Worm (Caenorhabditis elegans): ENCODE data around the gene cpr-6.

DNA sequence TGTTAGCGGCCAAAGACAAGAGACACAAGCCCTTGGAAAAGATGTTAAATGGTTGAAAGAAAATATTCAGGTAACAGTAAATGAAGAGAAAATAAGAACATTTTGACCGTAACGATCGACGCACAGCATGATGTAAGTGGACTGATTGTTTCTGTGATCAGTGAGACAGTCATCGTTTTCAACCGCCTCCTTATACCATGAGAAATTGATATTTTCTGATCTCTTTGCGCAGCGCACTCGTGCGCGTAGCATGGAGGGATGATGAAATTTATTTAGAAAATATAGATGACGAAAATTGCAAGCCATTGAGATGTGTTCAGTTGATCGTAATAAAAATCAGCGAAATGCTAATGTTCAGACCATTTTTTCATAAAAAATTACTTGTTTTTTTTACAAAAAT, 42.6 kb downstream of the cpr-6 start:
- no peak for TF ChIP-seq sea-2 (GFP tag; optimal IDR thresholded peaks at IDR 0.05)
- no peak for TF ChIP-seq pqm-1 (tag; optimal IDR thresholded peaks at IDR 0.05)
- no peak for TF ChIP-seq unc-62 (GFP tag; optimal IDR thresholded peaks at IDR 0.05)
- no peak for TF ChIP-seq lin-39 (tag; optimal IDR thresholded peaks at IDR 0.05)
- no peak for TF ChIP-seq nhr-28 (tag; optimal IDR thresholded peaks at IDR 0.05)
- no peak for TF ChIP-seq mdl-1 (tag; optimal IDR thresholded peaks at IDR 0.05)
- no peak for TF ChIP-seq skn-1 (tag; optimal IDR thresholded peaks at IDR 0.05)
- TF ChIP-seq nhr-11 (tag; optimal IDR thresholded peaks at IDR 0.05), result no peak
- TF ChIP-seq fkh-10 (GFP tag; optimal IDR thresholded peaks at IDR 0.05), result no peak
- no peak for TF ChIP-seq nfya-1 (tag; optimal IDR thresholded peaks at IDR 0.05; ENCODE audit: insufficient read depth)
- no peak for TF ChIP-seq ztf-4 (tag; optimal IDR thresholded peaks at IDR 0.05)
- no peak for TF ChIP-seq egl-27 (tag; optimal IDR thresholded peaks at IDR 0.05)

Measured in whole organism, L3 larva.